Worm (Caenorhabditis elegans): ENCODE measurements around the gene aat-6.
"Not testable (repeated sequence)": the region's sequence is repeated elsewhere in the genome, so short reads cannot be mapped to it uniquely, and the experiment has no call there.

Gene aat-6

ce11 chrV:11484404-11484803, 13.9 kb upstream of the aat-6 start:
- TF ChIP-seq cog-1 (tag; optimal IDR thresholded peaks at IDR 0.05) (no peak), flt-1 (GFP tag; IDR thresholded peaks at IDR 0.05) (no peak), klf-2 (GFP tag; conservative IDR thresholded peaks at IDR 0.05) (no peak), med-1 (GFP tag; optimal IDR thresholded peaks at IDR 0.05; ENCODE audit: insufficient read depth) (no peak), tab-1 (GFP tag; IDR thresholded peaks at IDR 0.05) (no peak), ztf-29 (GFP tag; IDR thresholded peaks at IDR 0.05) (no peak), T22C8.4 (GFP tag; IDR thresholded peaks at IDR 0.05) (no peak), ztf-23 (GFP tag; IDR thresholded peaks at IDR 0.05) (no peak), ref-1 (GFP tag; conservative IDR thresholded peaks at IDR 0.05) (no peak)

ce11 chrV:11483580-11484092, 13.2 kb upstream of the aat-6 start, which contains the start of gene col-157:
col-157 (plus strand) TSS chrV:11484042.
- TF ChIP-seq T22C8.4 (GFP tag; IDR thresholded peaks at IDR 0.05); cog-1 (tag; optimal IDR thresholded peaks at IDR 0.05); flt-1 (GFP tag; IDR thresholded peaks at IDR 0.05): not testable (repeated sequence)

- not testable (repeated sequence) for TF ChIP-seq T22C8.4, flt-1, ztf-23 (GFP tag; IDR thresholded peaks at IDR 0.05)
These were observed 10.3 kb upstream of the aat-6 start, which contains the start of gene T11F9.14 for ce11 chrV:11480734-11481133. T11F9.14 (minus strand) TSS chrV:11480834.

- TF ChIP-seq cog-1 (tag; optimal IDR thresholded peaks at IDR 0.05), result no peak
- TF ChIP-seq T22C8.4 (GFP tag; IDR thresholded peaks at IDR 0.05), result no peak
- TF ChIP-seq ztf-29 (GFP tag; IDR thresholded peaks at IDR 0.05), result no peak
- no peak for TF ChIP-seq flt-1 (GFP tag; IDR thresholded peaks at IDR 0.05)
- no peak for TF ChIP-seq med-1 (GFP tag; optimal IDR thresholded peaks at IDR 0.05; ENCODE audit: insufficient read depth)
- TF ChIP-seq klf-2 (GFP tag; conservative IDR thresholded peaks at IDR 0.05), result no peak
- TF ChIP-seq tab-1 (GFP tag; IDR thresholded peaks at IDR 0.05), result no peak
- no peak for TF ChIP-seq ref-1 (GFP tag; conservative IDR thresholded peaks at IDR 0.05)
- no peak for TF ChIP-seq ztf-23 (GFP tag; IDR thresholded peaks at IDR 0.05)
These were observed 8.9 kb upstream of the aat-6 start, which contains the start of gene T11F9.22 for ce11 chrV:11479406-11479805. T11F9.22 (plus strand) TSS chrV:11479706.

ce11 chrV:11475638-11476037, 5.2 kb upstream of the aat-6 start, which contains the start of gene T11F9.7:
T11F9.7 (plus strand) TSS chrV:11475938.
- TF ChIP-seq ref-1 (GFP tag; conservative IDR thresholded peaks at IDR 0.05); ztf-29 (GFP tag; IDR thresholded peaks at IDR 0.05); klf-2 (GFP tag; conservative IDR thresholded peaks at IDR 0.05): not testable (repeated sequence)

ce11 chrV:11474399-11474798, 3.9 kb upstream of the aat-6 start, which contains the start of gene nas-22:
nas-22 (plus strand) TSS chrV:11474699.
- TF ChIP-seq ztf-23 (GFP tag; IDR thresholded peaks at IDR 0.05), result no peak

- TF ChIP-seq ref-1 (GFP tag; conservative IDR thresholded peaks at IDR 0.05), result no peak
- TF ChIP-seq ztf-29 (GFP tag; IDR thresholded peaks at IDR 0.05), result no peak
- no peak for TF ChIP-seq flt-1 (GFP tag; IDR thresholded peaks at IDR 0.05)
- no peak for TF ChIP-seq tab-1 (GFP tag; IDR thresholded peaks at IDR 0.05)
- no peak for TF ChIP-seq cog-1 (tag; optimal IDR thresholded peaks at IDR 0.05)
These were observed 1.7 kb upstream of the aat-6 start, which contains the start of the genes nas-20 and nas-21 for ce11 chrV:11472209-11472608. nas-20 (minus strand) TSS chrV:11472309. nas-21 (plus strand) TSS chrV:11472564.

ce11 chrV:11462963-11463453, 7.5 kb downstream of the aat-6 start, which contains the start of gene zipt-16:
zipt-16 (plus strand) TSS chrV:11463013.
- TF ChIP-seq flt-1 (GFP tag; IDR thresholded peaks at IDR 0.05) (no peak), cog-1 (tag; optimal IDR thresholded peaks at IDR 0.05) (no peak), ref-1 (GFP tag; conservative IDR thresholded peaks at IDR 0.05) (no peak), ztf-23 (GFP tag; IDR thresholded peaks at IDR 0.05) (no peak), tab-1 (GFP tag; IDR thresholded peaks at IDR 0.05) (no peak), med-1 (GFP tag; optimal IDR thresholded peaks at IDR 0.05; ENCODE audit: insufficient read depth) (no peak), klf-2 (GFP tag; conservative IDR thresholded peaks at IDR 0.05) (no peak), ztf-29 (GFP tag; IDR thresholded peaks at IDR 0.05) (no peak), T22C8.4 (GFP tag; IDR thresholded peaks at IDR 0.05) (no peak)

ce11 chrV:11459255-11459654, 11.2 kb downstream of the aat-6 start, which contains the start of gene T11F9.1:
T11F9.1 (plus strand) TSS chrV:11459555.
- no peak for TF ChIP-seq ztf-29 (GFP tag; IDR thresholded peaks at IDR 0.05)
- no peak for TF ChIP-seq flt-1 (GFP tag; IDR thresholded peaks at IDR 0.05)
- TF ChIP-seq tab-1 (GFP tag; IDR thresholded peaks at IDR 0.05), result no peak
- no peak for TF ChIP-seq klf-2 (GFP tag; conservative IDR thresholded peaks at IDR 0.05)
- no peak for TF ChIP-seq T22C8.4 (GFP tag; IDR thresholded peaks at IDR 0.05)
- no peak for TF ChIP-seq ztf-23 (GFP tag; IDR thresholded peaks at IDR 0.05)
- no peak for TF ChIP-seq ref-1 (GFP tag; conservative IDR thresholded peaks at IDR 0.05)
- no peak for TF ChIP-seq cog-1 (tag; optimal IDR thresholded peaks at IDR 0.05)
- no peak for TF ChIP-seq med-1 (GFP tag; optimal IDR thresholded peaks at IDR 0.05; ENCODE audit: insufficient read depth)

ce11 chrV:11454917-11455316, 15.5 kb downstream of the aat-6 start:
- TF ChIP-seq cog-1 (tag; optimal IDR thresholded peaks at IDR 0.05) (no peak), tab-1 (GFP tag; IDR thresholded peaks at IDR 0.05) (no peak), ztf-23 (GFP tag; IDR thresholded peaks at IDR 0.05) (no peak), klf-2 (GFP tag; conservative IDR thresholded peaks at IDR 0.05) (no peak), ref-1 (GFP tag; conservative IDR thresholded peaks at IDR 0.05) (no peak), med-1 (GFP tag; optimal IDR thresholded peaks at IDR 0.05; ENCODE audit: insufficient read depth) (no peak), T22C8.4 (GFP tag; IDR thresholded peaks at IDR 0.05) (no peak), ztf-29 (GFP tag; IDR thresholded peaks at IDR 0.05) (no peak), flt-1 (GFP tag; IDR thresholded peaks at IDR 0.05) (no peak)
